Worm (Caenorhabditis elegans): ENCODE measurements around the gene oac-37.

- TF ChIP-seq elt-2 (tag; optimal IDR thresholded peaks at IDR 0.05), result no peak
- TF ChIP-seq ceh-30 (tag; optimal IDR thresholded peaks at IDR 0.05), result no peak
- no peak for TF ChIP-seq K02D7.2 (tag; optimal IDR thresholded peaks at IDR 0.05)
These were observed 36.4 kb downstream of the oac-37 start, which contains the start of gene R05A10.1 for ce11 chrIV:14182077-14182476.
